Worm (Caenorhabditis elegans) whole organism, L1 larva: ENCODE data around the gene mec-4.

Experiments
- Y116A8C.19 ChIP-seq: sonication (generic microtip); optimal IDR thresholded peaks from 2 replicates; lab custom pipeline; 2016; ENCODE audit warnings: missing compliant biosample characterization, missing genetic modification characterization, borderline replicate concordance
- aly-2 ChIP-seq: fragments of 150-350 bp; optimal IDR thresholded peaks from 2 replicates; lab custom pipeline; 2014; ENCODE audit warnings: missing biosample characterization, missing genetic modification characterization
- blmp-1 ChIP-seq: fragments of 150-350 bp; optimal IDR thresholded peaks from 2 replicates; lab custom pipeline; 2014; ENCODE audit warnings: missing biosample characterization, missing genetic modification characterization
- ceh-63 ChIP-seq: fragments of 200-800 bp; sonication (Bioruptor generic); optimal IDR thresholded peaks from 2 replicates; lab custom pipeline; 2018; ENCODE audit warnings: mild to moderate bottlenecking, missing genetic modification characterization, missing compliant biosample characterization
- ceh-8 ChIP-seq: fragments of 200-800 bp; sonication (Bioruptor generic); optimal IDR thresholded peaks from 2 replicates; lab custom pipeline; 2018; ENCODE audit warnings: mild to moderate bottlenecking, missing genetic modification characterization, moderate library complexity, missing compliant biosample characterization
- dsc-1 ChIP-seq: sonication (generic microtip); optimal IDR thresholded peaks from 2 replicates; lab custom pipeline; 2016; ENCODE audit warnings: mild to moderate bottlenecking, missing genetic modification characterization, missing compliant biosample characterization
- efl-1 ChIP-seq, 4 experiments: fragments of 150-350 bp; optimal IDR thresholded peaks in 3 of 4; peaks in 1 of 4; 1 replicate in 1 of 4; 2 replicates in 3 of 4; lab custom pipeline; 2014; ENCODE audit warnings: missing biosample characterization in 2 of 4, missing genetic modification characterization in 2 of 4, missing genetic modification reagents in 2 of 4
- egl-13 ChIP-seq: sonication (generic microtip); optimal IDR thresholded peaks from 2 replicates; lab custom pipeline; 2016; ENCODE audit warnings: missing genotype, missing genetic modification reagents, missing genetic modification characterization, missing compliant biosample characterization
- egl-27 ChIP-seq, 2 experiments: fragments of 150-350 bp in 1 of 2; sonication (generic microtip); optimal IDR thresholded peaks; 3 replicates each; lab custom pipeline; 2017 to 2018; ENCODE audit warnings: missing biosample characterization in 2 of 2, missing genetic modification characterization in 2 of 2, missing genetic modification reagents in 2 of 2
- elt-3 ChIP-seq, 6 experiments: fragments of 150-350 bp in 1 of 6; sonication (generic microtip); optimal IDR thresholded peaks; 2 replicates each; lab custom pipeline; 2017 to 2018; ENCODE audit warnings: missing biosample characterization in 6 of 6, missing genetic modification characterization in 6 of 6, inconsistent platforms in 1 of 6
- ets-5 ChIP-seq: fragments of 200-800 bp; sonication (Bioruptor generic); IDR thresholded peaks from 2 replicates; pipeline ENCODE4 v1.3.6; 2022; ENCODE audit warnings: missing genetic modification characterization, missing compliant biosample characterization
- fkh-4 ChIP-seq: sonication (generic microtip); optimal IDR thresholded peaks from 2 replicates; lab custom pipeline; 2016; ENCODE audit warnings: missing compliant biosample characterization, missing genetic modification characterization, borderline replicate concordance
- hlh-4 ChIP-seq: sonication (generic microtip); optimal IDR thresholded peaks from 2 replicates; lab custom pipeline; 2016; ENCODE audit warnings: mild to moderate bottlenecking, missing genetic modification characterization, missing compliant biosample characterization
- hpl-2 ChIP-seq: fragments of 150-350 bp; optimal IDR thresholded peaks from 2 replicates; lab custom pipeline; 2014; ENCODE audit warnings: missing biosample characterization, missing genetic modification reagents, missing genetic modification characterization
- irx-1 ChIP-seq: sonication (generic microtip); optimal IDR thresholded peaks from 2 replicates; lab custom pipeline; 2016; ENCODE audit warnings: missing genetic modification characterization, missing compliant biosample characterization
- jun-1 ChIP-seq: fragments of 150-350 bp; optimal IDR thresholded peaks from 2 replicates; lab custom pipeline; 2014; ENCODE audit warnings: missing biosample characterization, missing genetic modification reagents, missing genetic modification characterization
- lin-14 ChIP-seq: fragments of 200-800 bp; sonication (Bioruptor generic); optimal IDR thresholded peaks from 2 replicates; lab custom pipeline; 2018; ENCODE audit warnings: mild to moderate bottlenecking, missing genetic modification characterization, moderate library complexity, missing compliant biosample characterization
- lir-3 ChIP-seq: sonication (generic microtip); optimal IDR thresholded peaks from 2 replicates; lab custom pipeline; 2016; ENCODE audit warnings: mild to moderate bottlenecking, missing genetic modification characterization, moderate library complexity, missing compliant biosample characterization; ENCODE audit not compliant: poor library complexity
- lsy-2 ChIP-seq, 2 experiments: fragments of 150-350 bp; optimal IDR thresholded peaks; 2 replicates each; lab custom pipeline; 2014; ENCODE audit warnings: missing biosample characterization in 2 of 2, missing genetic modification characterization in 2 of 2
- mep-1 ChIP-seq: fragments of 150-350 bp; optimal IDR thresholded peaks from 2 replicates; lab custom pipeline; 2014; ENCODE audit warnings: missing biosample characterization, missing genetic modification characterization
- nhr-11 ChIP-seq: fragments of 150-350 bp; optimal IDR thresholded peaks from 2 replicates; lab custom pipeline; 2014; ENCODE audit warnings: missing biosample characterization, missing genetic modification characterization
- nhr-20 ChIP-seq: sonication (generic microtip); optimal IDR thresholded peaks from 2 replicates; lab custom pipeline; 2016; ENCODE audit warnings: mild to moderate bottlenecking, missing genetic modification characterization, missing compliant biosample characterization
- nhr-28 ChIP-seq: fragments of 150-350 bp; optimal IDR thresholded peaks from 2 replicates; lab custom pipeline; 2014; ENCODE audit warnings: missing biosample characterization, missing genetic modification characterization
- nhr-47 ChIP-seq: sonication (generic microtip); optimal IDR thresholded peaks from 2 replicates; lab custom pipeline; 2016; ENCODE audit warnings: mild to moderate bottlenecking, missing genetic modification characterization, moderate library complexity, missing compliant biosample characterization
- nhr-77 ChIP-seq: fragments of 150-350 bp; optimal IDR thresholded peaks from 2 replicates; lab custom pipeline; 2014; ENCODE audit warnings: missing biosample characterization, missing genetic modification characterization
- nhr-85 ChIP-seq: sonication (generic microtip); peaks from one replicate; lab custom pipeline; 2016; ENCODE audit warnings: missing genetic modification characterization, inconsistent platforms, missing compliant biosample characterization
- nhr-90 ChIP-seq: sonication (generic microtip); optimal IDR thresholded peaks from 2 replicates; lab custom pipeline; 2016; ENCODE audit warnings: mild to moderate bottlenecking, missing genetic modification characterization, missing compliant biosample characterization; ENCODE audit not compliant: poor library complexity
- rnt-1 ChIP-seq: sonication (generic microtip); optimal IDR thresholded peaks from 2 replicates; lab custom pipeline; 2016; ENCODE audit warnings: mild to moderate bottlenecking, missing genetic modification characterization, moderate library complexity, missing compliant biosample characterization
- skn-1 ChIP-seq: fragments of 150-350 bp; optimal IDR thresholded peaks from 2 replicates; lab custom pipeline; 2014; ENCODE audit warnings: missing biosample characterization, missing genetic modification characterization
- snpc-4 ChIP-seq: fragments of 150-350 bp; optimal IDR thresholded peaks from 2 replicates; lab custom pipeline; 2014; ENCODE audit warnings: missing biosample characterization, missing genetic modification characterization
- sup-37 ChIP-seq: fragments of 200-800 bp; sonication (Bioruptor generic); optimal IDR thresholded peaks from 2 replicates; lab custom pipeline; 2018; ENCODE audit warnings: mild to moderate bottlenecking, missing genetic modification characterization, missing compliant biosample characterization
- swsn-7 ChIP-seq: sonication (generic microtip); optimal IDR thresholded peaks from 2 replicates; lab custom pipeline; 2016; ENCODE audit warnings: missing genetic modification characterization, missing compliant biosample characterization
- unc-30 ChIP-seq: sonication (generic microtip); optimal IDR thresholded peaks from 2 replicates; lab custom pipeline; 2017; ENCODE audit warnings: missing biosample characterization, missing genetic modification characterization
- unc-62 ChIP-seq: fragments of 150-350 bp; optimal IDR thresholded peaks from 2 replicates; lab custom pipeline; 2014; ENCODE audit warnings: missing biosample characterization, missing genetic modification reagents, missing genetic modification characterization
- unc-98 ChIP-seq: fragments of 200-800 bp; sonication (Bioruptor generic); IDR thresholded peaks from 2 replicates; pipeline ENCODE4 v1.3.6; 2022; ENCODE audit warnings: missing genetic modification characterization, missing compliant biosample characterization
- ztf-11 ChIP-seq, 2 experiments: sonication (generic microtip); optimal IDR thresholded peaks; 2 replicates each; lab custom pipeline; 2016 to 2017; ENCODE audit warnings: missing genetic modification characterization in 2 of 2, missing biosample characterization in 1 of 2, missing compliant biosample characterization in 1 of 2
- ztf-4 ChIP-seq: fragments of 150-350 bp; optimal IDR thresholded peaks from 2 replicates; lab custom pipeline; 2014; ENCODE audit warnings: missing biosample characterization, missing genetic modification characterization

The mec-4 gene

DNA sequence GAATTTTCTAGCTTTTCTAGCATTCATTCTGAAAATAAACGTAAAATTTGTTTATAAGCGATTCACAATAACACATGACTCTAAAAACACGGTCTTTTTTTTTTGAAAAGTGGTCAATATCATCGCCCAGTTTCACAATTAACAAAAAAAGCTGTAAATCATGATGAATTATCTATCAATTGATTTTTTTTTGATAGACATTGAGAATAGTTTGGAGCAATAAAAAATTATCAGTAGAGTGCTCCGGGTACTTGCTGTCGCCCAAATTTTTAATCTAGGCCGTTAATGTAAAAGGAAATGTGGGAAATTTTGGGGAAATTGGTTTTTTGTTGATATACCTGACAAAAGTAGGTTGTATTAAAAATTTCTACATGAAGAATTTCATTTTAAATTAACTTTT lies 33.5 kb downstream of the mec-4 start:
- no peak for TF ChIP-seq lir-3 (tag; lab: Kevin White, UChicago)
- TF ChIP-seq nhr-90 (tag; lab: Kevin White, UChicago): no peak
- TF ChIP-seq fkh-4 (tag; lab: Kevin White, UChicago): no peak
- no peak for TF ChIP-seq sup-37 (GFP tag; lab: Kevin White, UChicago)
- no peak for TF ChIP-seq Y116A8C.19 (tag; lab: Kevin White, UChicago)
- no peak for TF ChIP-seq snpc-4 (tag; lab: Kevin White, UChicago)
- no peak for TF ChIP-seq swsn-7 (tag; lab: Kevin White, UChicago)
- no peak for TF ChIP-seq lin-14
- no peak for TF ChIP-seq hpl-2 (GFP tag; lab: Kevin White, UChicago)
- TF ChIP-seq unc-62 (GFP tag; lab: Kevin White, UChicago): no peak
- no peak for TF ChIP-seq jun-1 (tag; lab: Kevin White, UChicago)
- TF ChIP-seq unc-30 (tag; lab: Kevin White, UChicago): no peak
- TF ChIP-seq lsy-2 (tag; optimal IDR thresholded peaks at IDR 0.05; lab: Kevin White, UChicago): no peak
- no peak for TF ChIP-seq unc-98
- TF ChIP-seq elt-3 (tag; optimal IDR thresholded peaks at IDR 0.05; lab: Kevin White, UChicago): no peak
- TF ChIP-seq mep-1 (tag; lab: Kevin White, UChicago): no peak
- TF ChIP-seq nhr-47: no peak
- TF ChIP-seq, all 84 proteins: peak for 0

DNA sequence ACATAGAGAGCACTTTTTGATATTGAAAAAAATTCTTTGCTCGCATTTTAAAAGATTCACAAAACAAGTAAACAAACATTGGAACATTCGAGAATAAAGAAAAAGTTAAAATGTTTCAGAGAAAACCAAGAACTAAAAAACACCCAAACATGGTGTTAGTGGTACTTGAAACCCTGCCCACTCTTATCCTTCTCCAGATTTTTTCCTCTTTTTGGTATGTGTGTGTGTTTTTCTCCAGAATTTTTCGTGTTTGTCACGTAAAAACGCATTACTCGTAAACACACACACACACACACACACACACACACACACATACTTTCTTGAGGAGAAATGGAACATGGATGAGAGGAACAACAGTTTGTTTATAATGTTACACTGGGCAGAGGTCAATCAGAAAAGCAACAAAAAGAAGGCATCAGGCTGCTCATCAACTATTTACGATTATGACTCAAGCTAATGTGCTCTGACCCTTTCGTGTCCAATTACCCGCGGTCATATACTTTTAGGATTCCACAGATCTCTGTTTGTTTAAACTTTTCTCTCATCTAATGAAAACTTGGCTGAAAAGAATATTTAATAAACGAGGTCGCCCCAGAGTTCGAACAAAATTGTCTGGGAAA lies 34.7 kb downstream of the mec-4 start:
- TF ChIP-seq dsc-1 (tag; lab: Kevin White, UChicago) (no peak), lin-14 (peak; percentile 22), ztf-11 (tag; optimal IDR thresholded peaks at IDR 0.05; lab: Kevin White, UChicago) (no peak)

DNA sequence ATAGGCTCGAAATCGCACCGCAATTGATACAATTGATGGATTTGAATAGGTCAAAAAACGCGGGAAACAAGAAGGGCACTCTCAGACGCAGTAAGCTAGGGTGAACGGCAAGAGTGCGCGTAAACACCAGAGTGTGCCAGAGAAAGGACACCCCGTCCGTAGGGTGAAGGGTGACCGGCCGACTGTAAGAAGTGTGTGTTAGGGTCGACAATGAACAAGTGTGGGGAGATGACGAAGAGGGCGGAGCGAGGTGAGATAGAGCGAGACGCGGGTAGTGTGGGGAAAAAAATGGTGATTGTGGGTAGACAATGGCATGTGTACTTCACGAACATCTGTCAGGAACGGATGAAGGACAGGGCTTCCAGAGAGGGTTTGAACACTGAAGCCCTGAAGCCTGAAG lies 36.0 kb downstream of the mec-4 start:
- TF ChIP-seq nhr-28 (tag; lab: Kevin White, UChicago) (no peak), efl-1 (optimal IDR thresholded peaks at IDR 0.05; lab: Kevin White, UChicago) (no peak), efl-1 (GFP tag; optimal IDR thresholded peaks at IDR 0.05 in 1 of 2; lab: Kevin White, UChicago) (peak in 1 of 2 experiments; percentile 43), nhr-85 (peak; percentile 34)
- TF ChIP-seq, all 84 proteins: peak for 2

DNA sequence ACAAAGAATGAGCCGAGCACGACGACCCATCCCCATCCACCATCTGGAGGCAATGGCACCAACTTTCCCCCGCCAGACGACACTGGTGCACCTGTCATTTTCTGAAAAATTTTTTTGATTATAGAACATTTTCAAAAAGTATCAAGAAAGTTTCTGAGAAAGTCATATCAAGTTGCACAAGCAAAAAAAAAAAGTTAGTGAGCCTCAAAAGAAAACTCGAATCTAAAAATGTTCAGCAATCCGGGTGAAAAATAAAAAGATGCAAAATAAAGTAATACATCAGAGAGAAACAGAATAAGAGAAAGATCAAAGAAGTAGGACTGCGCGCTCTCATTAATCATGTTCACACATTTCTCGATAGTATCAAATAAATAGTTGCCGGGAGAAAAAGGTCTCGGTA lies 36.5 kb downstream of the mec-4 start, which contains the start of gene mct-6:
TSS of gene mct-6 (minus strand) at position 101 of the 400 bp plus-strand sequence.
- TF ChIP-seq hlh-4 (tag; lab: Kevin White, UChicago) (no peak), unc-30 (tag; lab: Kevin White, UChicago) (no peak), blmp-1 (tag; lab: Kevin White, UChicago) (no peak), nhr-85 (peak; percentile 83), ets-5 (no peak), unc-98 (no peak), ztf-4 (tag; lab: Kevin White, UChicago) (no peak), lin-14 (peak; percentile 6), ceh-8 (no peak), efl-1 (optimal IDR thresholded peaks at IDR 0.05; lab: Kevin White, UChicago) (no peak), efl-1 (GFP tag; optimal IDR thresholded peaks at IDR 0.05 in 1 of 2; lab: Kevin White, UChicago) (peak in 1 of 2 experiments; percentile 54), nhr-47 (no peak), nhr-77 (no peak), skn-1 (tag; lab: Kevin White, UChicago) (no peak), nhr-11 (no peak), egl-27 (tag; optimal IDR thresholded peaks at IDR 0.05; lab: Kevin White, UChicago) (no peak), irx-1 (tag; lab: Kevin White, UChicago) (no peak), aly-2 (tag; lab: Kevin White, UChicago) (no peak), rnt-1 (tag; lab: Kevin White, UChicago) (no peak), ceh-63 (GFP tag; lab: Kevin White, UChicago) (no peak), egl-13 (tag; lab: Kevin White, UChicago) (no peak), nhr-20 (tag; lab: Kevin White, UChicago) (no peak)
